Worm (Caenorhabditis elegans) whole organism, young adult: ENCODE data around the gene C02F12.8.

Source experiments
- B0035.1 ChIP-seq: sonication (generic microtip); optimal IDR thresholded peaks from 2 replicates; lab custom pipeline; 2016; ENCODE audit warnings: missing genetic modification characterization, mild to moderate bottlenecking, missing compliant biosample characterization, missing genotype, missing genetic modification reagents
- C17E4.6 ChIP-seq: fragments of 200-800 bp; sonication (Bioruptor generic); IDR thresholded peaks from 2 replicates; pipeline ENCODE4 v1.3.6; 2022; ENCODE audit warnings: missing genetic modification reagents, missing genetic modification characterization, missing compliant biosample characterization
- D2030.7 ChIP-seq: fragments of 200-800 bp; sonication (Bioruptor generic); IDR thresholded peaks from 2 replicates; pipeline ENCODE4 v1.3.6; 2022; ENCODE audit warnings: missing genetic modification reagents, missing genetic modification characterization, missing compliant biosample characterization
- F10E7.11 ChIP-seq: sonication (generic microtip); optimal IDR thresholded peaks from 2 replicates; lab custom pipeline; 2017; ENCODE audit warnings: mild to moderate bottlenecking, missing genetic modification characterization, moderate library complexity, missing compliant biosample characterization
- ama-1 ChIP-seq, 3 experiments: fragments of 150-350 bp in 1 of 3; sonication (generic microtip) in 2 of 3; optimal IDR thresholded peaks; 2 replicates each; lab custom pipeline; 2014 to 2018; ENCODE audit warnings: missing biosample characterization in 2 of 3, missing genetic modification characterization in 2 of 3, missing genetic modification reagents in 2 of 3
- bed-2 ChIP-seq: fragments of 200-800 bp; sonication (Bioruptor generic); IDR thresholded peaks from 2 replicates; pipeline ENCODE4 v1.3.6; 2022; ENCODE audit warnings: missing genetic modification reagents, missing genetic modification characterization, missing compliant biosample characterization
- ceh-79 ChIP-seq: sonication (generic microtip); optimal IDR thresholded peaks from 2 replicates; lab custom pipeline; 2017; ENCODE audit warnings: mild to moderate bottlenecking, missing genetic modification characterization, missing compliant biosample characterization
- lin-40 ChIP-seq: sonication (generic microtip); optimal IDR thresholded peaks from 2 replicates; lab custom pipeline; 2016; ENCODE audit warnings: missing genetic modification characterization, mild to moderate bottlenecking, missing compliant biosample characterization, missing genotype, missing genetic modification reagents
- nhr-179 ChIP-seq: sonication (generic microtip); optimal IDR thresholded peaks from 2 replicates; lab custom pipeline; 2016; ENCODE audit warnings: mild to moderate bottlenecking, missing genetic modification characterization, missing compliant biosample characterization
- unc-130 ChIP-seq: sonication (generic microtip); optimal IDR thresholded peaks from 2 replicates; lab custom pipeline; 2016; ENCODE audit warnings: missing genetic modification reagents, missing genetic modification characterization, missing compliant biosample characterization
- zim-3 ChIP-seq: sonication (generic microtip); optimal IDR thresholded peaks from 2 replicates; lab custom pipeline; 2017; ENCODE audit warnings: mild to moderate bottlenecking, missing genetic modification characterization, moderate library complexity, missing compliant biosample characterization

ce11 chrX:3727274-3727673 is 34.2 kb upstream of the C02F12.8 start, which contains the start of gene nlp-1:
- TF ChIP-seq D2030.7 (GFP tag; lab: Robert Waterston, UW): no peak
- TF ChIP-seq ceh-79 (tag; lab: Kevin White, UChicago): no peak
- TF ChIP-seq unc-130: no peak
- no peak for TF ChIP-seq ama-1 (optimal IDR thresholded peaks at IDR 0.05; lab: Kevin White, UChicago)
- TF ChIP-seq ama-1 (GFP tag; optimal IDR thresholded peaks at IDR 0.05; lab: Kevin White, UChicago): no peak
- no peak for TF ChIP-seq B0035.1
- no peak for TF ChIP-seq lin-40 (tag; lab: Kevin White, UChicago)
- no peak for TF ChIP-seq F10E7.11 (tag; lab: Kevin White, UChicago)
- TF ChIP-seq nhr-179 (tag; lab: Kevin White, UChicago): no peak
- no peak for TF ChIP-seq zim-3 (tag; lab: Kevin White, UChicago)
- TF ChIP-seq C17E4.6: no peak
- TF ChIP-seq bed-2: no peak
